Worm (Caenorhabditis elegans) whole organism, early embryonic: ENCODE results near the gene hpo-18.

Experiments used
- B0310.2 ChIP-seq: sonication (generic microtip); optimal IDR thresholded peaks from 2 replicates; lab custom pipeline; 2016; ENCODE audit warnings: mild to moderate bottlenecking, missing genetic modification characterization, missing compliant biosample characterization
- F13C5.2 ChIP-seq: sonication (generic microtip); optimal IDR thresholded peaks from 2 replicates; lab custom pipeline; 2017; ENCODE audit warnings: mild to moderate bottlenecking, missing genetic modification characterization, inconsistent platforms, missing compliant biosample characterization
- aly-1 ChIP-seq: sonication (generic microtip); optimal IDR thresholded peaks from 2 replicates; lab custom pipeline; 2016; ENCODE audit warnings: missing genetic modification characterization, missing compliant biosample characterization
- ama-1 ChIP-seq: fragments of 150-350 bp; optimal IDR thresholded peaks from 2 replicates; lab custom pipeline; 2014
- ceh-13 ChIP-seq: fragments of 200-800 bp; sonication (Bioruptor generic); optimal IDR thresholded peaks from 2 replicates; lab custom pipeline; 2018; ENCODE audit warnings: mild to moderate bottlenecking, missing genetic modification characterization, missing compliant biosample characterization
- ceh-36 ChIP-seq: sonication (generic microtip); optimal IDR thresholded peaks from 2 replicates; lab custom pipeline; 2016; ENCODE audit warnings: missing genetic modification characterization, inconsistent platforms, missing compliant biosample characterization
- ets-7 ChIP-seq: sonication (generic microtip); optimal IDR thresholded peaks from 2 replicates; lab custom pipeline; 2016; ENCODE audit warnings: missing genotype, missing genetic modification characterization, missing compliant biosample characterization
- flt-1 ChIP-seq: fragments of 200-800 bp; sonication (Bioruptor generic); IDR thresholded peaks from 2 replicates; pipeline ENCODE4 v1.3.6; 2022; ENCODE audit warnings: missing genetic modification characterization, missing compliant biosample characterization
- hmbx-1 ChIP-seq: sonication (generic microtip); optimal IDR thresholded peaks from 2 replicates; lab custom pipeline; 2016; ENCODE audit warnings: mild to moderate bottlenecking, missing genetic modification characterization, missing compliant biosample characterization
- hmg-4 ChIP-seq: fragments of 200-800 bp; sonication (Bioruptor generic); optimal IDR thresholded peaks from 2 replicates; lab custom pipeline; 2018; ENCODE audit warnings: mild to moderate bottlenecking, missing genetic modification characterization, missing compliant biosample characterization
- hnd-1 ChIP-seq: sonication (generic microtip); optimal IDR thresholded peaks from 2 replicates; lab custom pipeline; 2016; ENCODE audit warnings: missing genetic modification characterization, missing compliant biosample characterization
- pes-1 ChIP-seq: fragments of 200-800 bp; sonication (Bioruptor generic); IDR thresholded peaks from 2 replicates; pipeline ENCODE4 v1.3.6; 2022; ENCODE audit warnings: missing genetic modification reagents, missing genetic modification characterization, missing compliant biosample characterization
- scrt-1 ChIP-seq: fragments of 200-800 bp; sonication (Bioruptor generic); IDR thresholded peaks from 2 replicates; pipeline ENCODE4 v1.3.6; 2022; ENCODE audit warnings: missing genetic modification characterization, missing compliant biosample characterization
- sea-1 ChIP-seq: fragments of 200-800 bp; sonication (Bioruptor generic); conservative IDR thresholded peaks from 2 replicates; pipeline ENCODE4 v1.3.6; 2022; ENCODE audit warnings: missing genetic modification characterization, missing compliant biosample characterization
- tbx-11 ChIP-seq: fragments of 200-800 bp; sonication (Bioruptor generic); IDR thresholded peaks from 2 replicates; pipeline ENCODE4 v1.3.6; 2022; ENCODE audit warnings: missing genetic modification characterization, missing compliant biosample characterization
- tbx-37 ChIP-seq: fragments of 200-800 bp; sonication (Bioruptor generic); conservative IDR thresholded peaks from 2 replicates; pipeline ENCODE4 v1.3.6; 2022; ENCODE audit warnings: missing genetic modification reagents, missing genetic modification characterization, missing compliant biosample characterization
- tra-4 ChIP-seq: sonication (generic microtip); optimal IDR thresholded peaks from 2 replicates; lab custom pipeline; 2017; ENCODE audit warnings: missing genetic modification characterization, missing compliant biosample characterization

hpo-18 gene

DNA sequence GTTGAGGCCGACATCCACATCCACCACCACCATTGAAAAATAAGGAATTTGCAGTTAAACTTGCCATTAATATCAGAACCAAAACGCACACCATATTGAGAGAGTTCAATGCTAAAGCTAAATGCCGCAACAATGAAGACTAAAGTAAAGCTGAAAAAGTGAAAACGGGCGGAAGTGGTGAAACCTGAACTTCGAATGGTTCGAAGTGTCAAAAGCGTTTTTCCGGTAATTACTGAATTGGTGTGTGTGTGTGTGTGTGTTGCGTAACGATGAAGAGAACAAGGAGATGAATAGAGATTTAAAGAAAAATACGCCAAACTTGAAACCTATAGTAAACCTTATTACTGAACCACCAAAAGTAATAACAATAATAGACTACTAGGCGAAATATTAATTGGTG lies 18.3 kb upstream of the hpo-18 start, which contains the start of gene grl-13:
Gene grl-13 (minus strand): TSS at position 101 of the 400 bp plus-strand sequence.
- TF ChIP-seq scrt-1 (GFP tag; lab: Robert Waterston, UW) (no peak), hmbx-1 (no peak), hmg-4 (no peak), B0310.2 (no peak)

DNA sequence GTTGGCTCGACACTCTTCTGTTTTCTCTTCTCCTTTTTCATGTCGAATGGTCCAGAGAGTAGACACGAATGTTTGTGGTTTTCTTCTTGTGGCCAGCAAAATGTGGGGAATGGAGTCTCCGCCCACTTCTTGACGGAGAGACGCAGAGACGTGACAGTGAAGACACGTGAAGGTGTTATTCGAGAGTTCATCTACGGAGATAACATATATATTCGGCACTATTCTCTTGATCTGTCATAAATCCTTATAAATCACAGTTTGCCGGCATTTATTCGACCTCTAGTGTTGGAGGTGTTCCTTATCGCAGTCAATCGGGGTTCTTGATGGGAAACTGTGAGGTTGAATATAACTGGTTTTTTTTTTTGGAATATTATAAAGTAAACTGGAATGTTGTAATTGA lies 15.3 kb upstream of the hpo-18 start, which contains the start of gene F32D1.3:
Gene F32D1.3 (minus strand): TSS at position 65 of the 400 bp plus-strand sequence.
- TF ChIP-seq ama-1 (no peak), B0310.2 (no peak)

DNA sequence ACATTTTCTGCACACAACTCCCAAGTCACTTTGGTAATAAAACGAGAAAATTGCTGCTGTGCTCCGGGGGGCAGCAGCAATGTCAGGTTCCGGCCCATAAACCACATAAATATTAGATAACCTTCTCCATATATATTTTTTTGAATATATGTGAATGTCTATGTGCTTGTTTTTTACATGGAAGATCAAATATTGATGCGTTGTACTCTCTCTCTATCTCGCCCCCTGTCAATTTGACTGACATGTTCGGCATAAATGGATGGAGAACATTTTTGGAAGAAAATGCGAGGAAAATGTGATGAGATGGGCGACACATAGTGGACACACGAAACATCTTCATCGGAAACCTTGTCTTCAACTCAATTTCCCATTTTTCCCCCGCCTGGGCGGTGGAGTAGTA lies 13.8 kb upstream of the hpo-18 start:
- no peak for TF ChIP-seq tra-4 (tag; lab: Kevin White, UChicago)
- TF ChIP-seq ets-7 (tag; lab: Kevin White, UChicago), result no peak
- TF ChIP-seq tbx-11, result no peak
- no peak for TF ChIP-seq aly-1 (tag; lab: Kevin White, UChicago)

DNA sequence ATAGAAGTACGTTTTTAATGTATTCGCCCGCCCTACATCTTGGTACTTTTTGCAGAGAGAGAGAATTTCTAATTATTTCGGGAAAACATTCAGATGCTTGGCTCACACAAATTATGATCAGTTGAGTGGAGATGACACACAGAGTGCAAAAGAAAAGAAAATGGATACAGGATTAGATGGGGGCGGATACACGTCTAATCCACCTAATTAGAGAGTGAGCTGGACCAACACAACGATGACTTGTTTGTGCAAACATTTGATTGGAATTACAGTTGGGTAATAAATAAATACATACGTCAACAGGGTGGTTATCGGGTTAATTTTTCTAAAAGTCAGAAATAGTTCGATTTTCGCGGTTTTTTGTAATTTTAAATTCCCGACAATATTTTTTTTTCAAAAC lies 12.9 kb upstream of the hpo-18 start:
- TF ChIP-seq flt-1 (GFP tag; lab: Robert Waterston, UW), result no peak
- no peak for TF ChIP-seq B0310.2
- no peak for TF ChIP-seq aly-1 (tag; lab: Kevin White, UChicago)
- TF ChIP-seq ets-7 (tag; lab: Kevin White, UChicago), result no peak
- no peak for TF ChIP-seq tbx-37 (GFP tag; lab: Robert Waterston, UW)
- no peak for TF ChIP-seq hmg-4
- no peak for TF ChIP-seq F13C5.2 (tag; lab: Kevin White, UChicago)
- TF ChIP-seq sea-1 (GFP tag; lab: Robert Waterston, UW), result no peak
- no peak for TF ChIP-seq tbx-11
- TF ChIP-seq ama-1, result no peak
- no peak for TF ChIP-seq hmbx-1
- no peak for TF ChIP-seq pes-1 (GFP tag; lab: Robert Waterston, UW)
- no peak for TF ChIP-seq ceh-13
- TF ChIP-seq tra-4 (tag; lab: Kevin White, UChicago), result no peak
- TF ChIP-seq ceh-36 (tag; lab: Kevin White, UChicago), result no peak

DNA sequence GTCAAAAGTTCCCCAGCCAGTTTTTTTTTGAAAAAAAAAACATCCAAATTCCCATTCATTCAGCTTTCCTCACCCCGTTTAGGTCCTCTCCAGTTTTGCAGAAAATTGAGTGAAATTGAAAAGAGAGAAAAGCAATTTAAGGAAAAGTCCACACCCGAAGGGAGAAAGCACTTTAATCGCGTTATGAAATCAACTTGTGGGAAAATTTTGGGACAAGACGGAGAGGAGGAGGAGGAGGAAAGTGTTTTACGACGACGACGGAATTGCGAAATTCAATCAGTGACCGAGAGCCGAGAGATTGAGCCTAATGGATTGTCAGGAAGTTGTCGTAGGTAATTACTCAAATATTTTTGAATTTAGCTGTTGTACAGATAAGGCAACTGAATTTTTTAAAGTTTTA lies 11.1 kb upstream of the hpo-18 start:
- TF ChIP-seq tra-4 (tag; lab: Kevin White, UChicago) (no peak), scrt-1 (GFP tag; lab: Robert Waterston, UW) (no peak), pes-1 (GFP tag; lab: Robert Waterston, UW) (no peak), ets-7 (tag; lab: Kevin White, UChicago) (no peak), flt-1 (GFP tag; lab: Robert Waterston, UW) (no peak), F13C5.2 (tag; lab: Kevin White, UChicago) (no peak), B0310.2 (no peak)

DNA sequence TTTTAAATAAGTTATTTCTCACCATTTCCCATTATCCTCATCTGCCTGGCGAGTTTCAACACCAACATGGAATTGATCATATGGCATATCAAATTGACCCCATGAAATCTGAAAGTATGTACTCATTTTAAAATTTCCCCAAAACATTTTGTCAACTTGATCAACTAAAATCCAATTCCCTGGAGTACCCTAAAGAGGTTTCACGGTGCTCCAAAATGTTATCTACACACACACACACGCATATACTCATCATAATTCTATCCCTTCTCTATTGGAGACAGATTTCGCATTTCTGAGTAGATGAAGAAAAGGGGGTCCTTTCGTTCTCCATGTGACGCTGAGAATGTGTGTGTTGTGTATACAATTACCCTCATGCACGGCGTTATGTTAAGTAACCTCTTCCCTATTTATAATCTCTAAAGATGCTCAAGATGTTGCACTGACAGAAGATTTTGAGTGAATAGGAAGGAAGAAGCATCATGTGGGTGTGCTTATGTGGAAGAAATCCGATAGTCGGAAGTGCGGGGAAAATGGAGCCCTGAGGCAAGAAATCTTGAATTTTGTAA lies 9.9 kb upstream of the hpo-18 start:
- TF ChIP-seq tbx-11 (no peak), scrt-1 (GFP tag; lab: Robert Waterston, UW) (no peak), ceh-36 (tag; lab: Kevin White, UChicago) (no peak), sea-1 (GFP tag; lab: Robert Waterston, UW) (no peak), hnd-1 (tag; lab: Kevin White, UChicago) (no peak), ceh-13 (no peak), tra-4 (tag; lab: Kevin White, UChicago) (no peak), aly-1 (tag; lab: Kevin White, UChicago) (no peak), pes-1 (GFP tag; lab: Robert Waterston, UW) (no peak), F13C5.2 (tag; lab: Kevin White, UChicago) (no peak), tbx-37 (GFP tag; lab: Robert Waterston, UW) (no peak), ama-1 (no peak), flt-1 (GFP tag; lab: Robert Waterston, UW) (no peak), B0310.2 (no peak), hmbx-1 (no peak)

DNA sequence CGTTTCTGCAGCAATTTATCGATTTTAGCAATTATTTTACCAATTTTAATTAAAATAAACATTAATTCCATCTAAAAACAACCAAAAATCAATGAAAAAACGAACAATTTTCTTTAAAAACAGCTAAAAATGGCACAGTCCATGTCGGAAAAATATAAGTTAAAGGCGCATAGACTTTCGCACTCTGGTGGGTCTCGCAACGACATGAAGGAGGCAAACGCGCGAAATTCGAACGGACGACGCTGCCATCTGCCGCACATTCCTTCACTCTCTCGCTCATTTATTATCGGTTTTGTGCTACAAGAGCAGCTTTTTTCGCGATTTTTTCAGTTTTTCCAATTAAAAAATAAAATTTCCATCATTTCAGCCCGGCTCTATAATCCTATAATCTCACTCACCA lies 574 bp upstream of the hpo-18 start, which contains the start of gene mcm-7:
Gene mcm-7 (plus strand): TSS at position 368 of the 400 bp plus-strand sequence.
- no peak for TF ChIP-seq hnd-1 (tag; lab: Kevin White, UChicago)
- TF ChIP-seq ets-7 (tag; lab: Kevin White, UChicago), result no peak
- no peak for TF ChIP-seq tra-4 (tag; lab: Kevin White, UChicago)
- no peak for TF ChIP-seq ceh-13
- TF ChIP-seq hmbx-1, result no peak
- no peak for TF ChIP-seq hmg-4
- TF ChIP-seq tbx-37 (GFP tag; lab: Robert Waterston, UW), result no peak
- no peak for TF ChIP-seq F13C5.2 (tag; lab: Kevin White, UChicago)
- TF ChIP-seq sea-1 (GFP tag; lab: Robert Waterston, UW), result no peak
- TF ChIP-seq scrt-1 (GFP tag; lab: Robert Waterston, UW), result no peak
- TF ChIP-seq tbx-11, result no peak
- TF ChIP-seq ceh-36 (tag; lab: Kevin White, UChicago), result no peak
- no peak for TF ChIP-seq flt-1 (GFP tag; lab: Robert Waterston, UW)
- no peak for TF ChIP-seq B0310.2
- TF ChIP-seq aly-1 (tag; lab: Kevin White, UChicago), result no peak
- TF ChIP-seq ama-1, result no peak
- TF ChIP-seq pes-1 (GFP tag; lab: Robert Waterston, UW), result no peak

DNA sequence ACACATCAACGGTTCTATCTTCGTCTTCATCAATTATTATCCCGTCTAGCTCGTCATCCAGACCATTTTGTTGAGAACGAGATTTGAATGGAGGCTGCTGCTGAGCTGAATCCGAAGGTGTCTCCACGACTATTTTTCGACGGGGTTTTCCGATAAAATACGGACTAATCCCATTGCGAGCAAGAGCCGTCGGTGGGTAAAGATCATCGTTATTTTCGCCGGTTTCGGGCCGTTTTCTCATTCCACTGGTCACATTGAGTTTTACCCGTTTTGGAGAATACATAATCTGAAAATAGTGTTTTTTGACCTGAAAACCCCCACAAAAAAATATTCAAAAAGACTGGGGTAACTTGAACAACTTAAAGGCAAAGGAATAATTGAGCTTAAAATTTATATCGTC lies 511 bp downstream of the hpo-18 start, which contains the start of gene figl-1:
Gene figl-1 (minus strand): TSS at position 286 of the 400 bp plus-strand sequence.
- TF ChIP-seq flt-1 (GFP tag; lab: Robert Waterston, UW), result no peak
- no peak for TF ChIP-seq hmbx-1
- TF ChIP-seq tbx-37 (GFP tag; lab: Robert Waterston, UW), result no peak
- no peak for TF ChIP-seq ets-7 (tag; lab: Kevin White, UChicago)
- no peak for TF ChIP-seq F13C5.2 (tag; lab: Kevin White, UChicago)
